Worm (Caenorhabditis elegans): Measurements from ENCODE around the gene ZK945.7.
A peak's percentile ranks its signal among the peaks of the same experiment; 100 is the strongest.

The ZK945.7 gene

DNA sequence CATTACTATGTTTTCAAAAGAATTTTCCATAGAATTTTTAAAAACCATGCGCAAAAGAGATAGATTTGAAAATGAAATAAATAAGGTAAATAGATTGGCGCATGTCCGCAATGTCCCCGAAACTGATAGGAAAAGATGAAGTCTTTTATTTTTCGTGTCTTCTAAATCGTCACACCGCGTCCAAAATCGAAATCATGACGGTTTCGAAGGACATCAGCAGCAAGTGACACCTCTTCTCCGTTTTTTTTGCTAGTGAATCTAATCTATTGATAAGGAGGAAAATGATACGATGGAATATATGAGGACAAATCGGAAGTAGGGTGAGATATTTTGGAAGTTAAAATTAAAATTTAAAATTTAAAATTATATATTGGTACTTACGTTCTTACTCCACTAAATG is 34.3 kb downstream of the ZK945.7 start (continued):
- TF ChIP-seq nhr-28 (tag; optimal IDR thresholded peaks at IDR 0.05) (no peak), nhr-76 (tag; optimal IDR thresholded peaks at IDR 0.05) (no peak), blmp-1 (tag; optimal IDR thresholded peaks at IDR 0.05) (peak; percentile 87), nhr-85 (tag) (peak; percentile 59), lin-35 (GFP tag; optimal IDR thresholded peaks at IDR 0.05) (no peak), elt-2 (tag; optimal IDR thresholded peaks at IDR 0.05) (no peak), unc-86 (tag; optimal IDR thresholded peaks at IDR 0.05) (no peak)

DNA sequence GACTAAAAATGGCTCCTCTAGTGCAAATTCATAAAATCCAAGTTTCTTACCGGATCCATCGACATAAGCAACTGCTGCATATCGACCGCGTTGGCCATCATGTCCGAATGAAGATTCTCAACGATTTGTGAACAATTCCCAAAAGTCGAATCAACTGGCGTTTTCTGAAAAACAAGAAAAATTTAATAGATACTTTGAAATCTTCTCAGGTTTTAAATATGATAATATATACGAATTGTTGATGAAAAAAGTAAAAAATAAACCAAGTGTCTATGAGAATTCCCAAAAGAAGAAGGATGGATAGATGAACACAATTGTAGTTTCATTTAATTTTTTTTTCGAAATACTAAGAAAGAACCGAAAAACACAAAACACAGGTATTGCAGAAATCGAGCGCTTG is 40.5 kb downstream of the ZK945.7 start, which contains the start of gene die-1:
die-1 (minus strand) TSS at position 101 of the 400 bp plus-strand sequence.
- TF ChIP-seq lin-15B (tag; optimal IDR thresholded peaks at IDR 0.05) (no peak), ceh-82 (tag; optimal IDR thresholded peaks at IDR 0.05) (no peak), unc-98 (GFP tag; IDR thresholded peaks at IDR 0.05) (no peak), hlh-4 (tag; optimal IDR thresholded peaks at IDR 0.05) (no peak), lin-35 (GFP tag; optimal IDR thresholded peaks at IDR 0.05) (no peak), hpl-2 (GFP tag; optimal IDR thresholded peaks at IDR 0.05) (no peak), fos-1 (tag; optimal IDR thresholded peaks at IDR 0.05) (no peak), ztf-11 (tag; optimal IDR thresholded peaks at IDR 0.05) (no peak), tlp-1 (tag; optimal IDR thresholded peaks at IDR 0.05) (no peak), lir-3 (tag; optimal IDR thresholded peaks at IDR 0.05; ENCODE audit: poor library complexity) (no peak), lin-13 (GFP tag; optimal IDR thresholded peaks at IDR 0.05) (no peak), dsc-1 (tag; optimal IDR thresholded peaks at IDR 0.05) (no peak), ceh-90 (tag; optimal IDR thresholded peaks at IDR 0.05) (no peak), mab-9 (GFP tag; IDR thresholded peaks at IDR 0.05) (no peak), mep-1 (tag; optimal IDR thresholded peaks at IDR 0.05) (no peak), ets-5 (GFP tag; IDR thresholded peaks at IDR 0.05) (no peak), F16B12.6 (tag; optimal IDR thresholded peaks at IDR 0.05) (no peak), egl-27 (tag; optimal IDR thresholded peaks at IDR 0.05) (no peak), nhr-47 (tag; optimal IDR thresholded peaks at IDR 0.05) (no peak)

ce11 chrII:10065472-10065871 is 42.8 kb downstream of the ZK945.7 start:
- no peak for TF ChIP-seq isw-1 (GFP tag; IDR thresholded peaks at IDR 0.05)

DNA sequence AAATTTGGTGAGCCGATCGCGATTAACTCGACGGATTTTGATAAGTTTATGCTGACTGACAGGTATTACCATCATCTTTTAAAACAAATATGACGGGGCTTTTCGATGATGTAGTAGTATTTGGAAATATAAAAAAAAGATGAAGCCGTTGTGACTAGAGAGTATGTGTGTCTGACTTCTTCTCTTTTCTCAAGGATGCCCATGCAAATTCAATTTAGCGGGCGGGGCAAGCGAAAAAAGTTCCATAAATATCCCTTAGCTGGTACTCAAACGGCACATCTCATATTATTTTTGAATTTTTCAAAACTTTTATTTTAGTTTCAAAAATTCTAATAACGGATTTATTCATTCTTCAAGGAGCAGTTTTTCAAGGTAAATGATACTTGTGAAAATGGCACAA is 47.8 kb downstream of the ZK945.7 start, which contains the start of gene stg-1:
stg-1 (minus strand) TSS at position 153 of the 400 bp plus-strand sequence.
- TF ChIP-seq ces-1 (GFP tag; optimal IDR thresholded peaks at IDR 0.05) = peak; percentile 13
- peak; percentile 19 for TF ChIP-seq lin-14 (GFP tag; optimal IDR thresholded peaks at IDR 0.05)
- no peak for TF ChIP-seq fos-1 (tag; optimal IDR thresholded peaks at IDR 0.05)
- no peak for TF ChIP-seq snpc-4 (tag; optimal IDR thresholded peaks at IDR 0.05)
